Fruit fly (Drosophila melanogaster) whole organism, embryonic: ENCODE results near the gene Vha16-2.

Experiments used
- Abd-B ChIP-seq: fragments of 200-800 bp; sonication (Bioruptor generic); optimal IDR thresholded peaks from 2 replicates; lab custom pipeline; 2018; ENCODE audit warnings: missing biosample characterization, mild to moderate bottlenecking, missing genetic modification characterization, moderate library complexity
- CG10366 ChIP-seq: fragments of 200-800 bp; sonication (Bioruptor generic); IDR thresholded peaks from 2 replicates; pipeline ENCODE4 v1.3.6; 2022; ENCODE audit warnings: missing biosample characterization, missing genetic modification characterization
- CG11085 ChIP-seq: fragments of 200-800 bp; sonication (Bioruptor generic); IDR thresholded peaks from 2 replicates; pipeline ENCODE4 v1.3.6; 2022; ENCODE audit warnings: missing biosample characterization, missing genetic modification characterization
- CG11398 ChIP-seq: fragments of 200-800 bp; sonication (Bioruptor generic); optimal IDR thresholded peaks from 2 replicates; lab custom pipeline; 2016; ENCODE audit warnings: missing biosample characterization, missing genetic modification characterization
- CG11560 ChIP-seq: fragments of 200-800 bp; sonication (Bioruptor generic); IDR thresholded peaks from 3 replicates; pipeline ENCODE4 v1.3.6; 2022; ENCODE audit warnings: missing biosample characterization, missing genetic modification characterization
- CG11695 ChIP-seq: fragments of 200-800 bp; sonication (Bioruptor generic); IDR thresholded peaks from 3 replicates; pipeline ENCODE4 v1.3.6; 2022; ENCODE audit warnings: missing biosample characterization, missing genetic modification characterization
- CG12104 ChIP-seq: fragments of 200-800 bp; sonication (Bioruptor generic); optimal IDR thresholded peaks from 3 replicates; lab custom pipeline; 2016; ENCODE audit warnings: missing biosample characterization, missing genetic modification characterization
- CG14014 ChIP-seq: fragments of 200-800 bp; sonication (Bioruptor generic); IDR thresholded peaks from 2 replicates; pipeline ENCODE4 v1.3.6; 2022; ENCODE audit warnings: missing biosample characterization, missing genetic modification characterization
- CG14710 ChIP-seq: fragments of 200-800 bp; sonication (Bioruptor generic); optimal IDR thresholded peaks from 3 replicates; lab custom pipeline; 2019; ENCODE audit warnings: missing biosample characterization, mild to moderate bottlenecking, missing genetic modification characterization, moderate library complexity
- CG14965 ChIP-seq: fragments of 200-800 bp; sonication (Bioruptor generic); optimal IDR thresholded peaks from 2 replicates; lab custom pipeline; 2016; ENCODE audit warnings: missing biosample characterization, missing genetic modification characterization, borderline replicate concordance
- CG15696 ChIP-seq: fragments of 200-800 bp; sonication (Bioruptor generic); optimal IDR thresholded peaks from 2 replicates; lab custom pipeline; 2019; ENCODE audit warnings: missing biosample characterization, mild to moderate bottlenecking, missing genetic modification characterization, moderate library complexity
- CG17612 ChIP-seq: fragments of 200-800 bp; sonication (Bioruptor generic); IDR thresholded peaks from 2 replicates; pipeline ENCODE4 v1.3.6; 2022; ENCODE audit warnings: missing biosample characterization, missing genetic modification characterization
- CG2199 ChIP-seq: fragments of 200-800 bp; sonication (Bioruptor generic); IDR thresholded peaks from 3 replicates; pipeline ENCODE4 v1.3.6; 2022; ENCODE audit warnings: missing biosample characterization, missing genetic modification characterization
- CG2889 ChIP-seq: fragments of 200-800 bp; sonication (Bioruptor generic); IDR thresholded peaks from 3 replicates; pipeline ENCODE4 v1.3.6; 2022; ENCODE audit warnings: missing biosample characterization, missing genetic modification characterization
- CG31365 ChIP-seq: fragments of 200-800 bp; sonication (Bioruptor generic); optimal IDR thresholded peaks from 2 replicates; lab custom pipeline; 2018; ENCODE audit warnings: missing biosample characterization, mild to moderate bottlenecking, missing genetic modification characterization
- CG34422 ChIP-seq: fragments of 200-800 bp; sonication (Bioruptor generic); IDR thresholded peaks from 3 replicates; pipeline ENCODE4 v1.3.6; 2022; ENCODE audit warnings: missing biosample characterization, missing genetic modification characterization
- CG3847 ChIP-seq: fragments of 200-800 bp; sonication (Bioruptor generic); IDR thresholded peaks from 2 replicates; pipeline ENCODE4 v1.3.6; 2022; ENCODE audit warnings: missing biosample characterization, missing genetic modification characterization
- CG4282 ChIP-seq: fragments of 200-800 bp; sonication (Bioruptor generic); optimal IDR thresholded peaks from 2 replicates; lab custom pipeline; 2016; ENCODE audit warnings: missing biosample characterization, missing genetic modification characterization
- CG4424 ChIP-seq: fragments of 200-800 bp; sonication (Bioruptor generic); optimal IDR thresholded peaks from 3 replicates; lab custom pipeline; 2016; ENCODE audit warnings: missing biosample characterization, missing genetic modification characterization
- CG6175 ChIP-seq: fragments of 200-800 bp; sonication (Bioruptor generic); IDR thresholded peaks from 3 replicates; pipeline ENCODE4 v1.3.6; 2022; ENCODE audit warnings: missing biosample characterization, missing genetic modification characterization
- CG7357 ChIP-seq: fragments of 200-800 bp; sonication (Bioruptor generic); IDR thresholded peaks from 3 replicates; pipeline ENCODE4 v1.3.6; 2022; ENCODE audit warnings: missing biosample characterization, missing genetic modification characterization
- Camta ChIP-seq: fragments of 200-800 bp; sonication (Bioruptor generic); optimal IDR thresholded peaks from 2 replicates; lab custom pipeline; 2016; ENCODE audit warnings: missing biosample characterization, missing genetic modification characterization
- Fer3 ChIP-seq: fragments of 200-800 bp; sonication (Bioruptor generic); optimal IDR thresholded peaks from 2 replicates; lab custom pipeline; 2018; ENCODE audit warnings: missing biosample characterization, mild to moderate bottlenecking, missing genetic modification characterization, moderate library complexity
- HLH3B ChIP-seq: fragments of 200-800 bp; sonication (Bioruptor generic); IDR thresholded peaks from 2 replicates; pipeline ENCODE4 v1.3.6; 2022; ENCODE audit warnings: missing biosample characterization, missing genetic modification characterization
- HLHmδ ChIP-seq: fragments of 200-800 bp; sonication (Bioruptor generic); optimal IDR thresholded peaks from 2 replicates; lab custom pipeline; 2018; ENCODE audit warnings: missing biosample characterization, mild to moderate bottlenecking, missing genetic modification characterization, moderate library complexity
- HmgD ChIP-seq: fragments of 200-800 bp; sonication (Bioruptor generic); optimal IDR thresholded peaks from 3 replicates; lab custom pipeline; 2016; ENCODE audit warnings: missing biosample characterization, missing genetic modification characterization
- Hmx ChIP-seq: fragments of 200-800 bp; sonication (Bioruptor generic); optimal IDR thresholded peaks from 2 replicates; lab custom pipeline; 2016; ENCODE audit warnings: missing biosample characterization, missing genetic modification characterization
- Hr39 ChIP-seq: fragments of >200 bp; optimal IDR thresholded peaks from 2 replicates; lab custom pipeline; 2017
- Lim3 ChIP-seq: fragments of 200-800 bp; sonication (Bioruptor generic); IDR thresholded peaks from 2 replicates; pipeline ENCODE4 v1.3.6; 2022; ENCODE audit warnings: missing biosample characterization, missing genetic modification characterization
- Six4 ChIP-seq: fragments of 200-800 bp; sonication (Bioruptor generic); optimal IDR thresholded peaks from 2 replicates; lab custom pipeline; 2016; ENCODE audit warnings: missing biosample characterization, missing genetic modification characterization
- al ChIP-seq: fragments of 200-800 bp; sonication (Bioruptor generic); IDR thresholded peaks from 2 replicates; pipeline ENCODE4 v1.3.6; 2022; ENCODE audit warnings: missing biosample characterization, missing genetic modification characterization
- bbx ChIP-seq: fragments of 200-800 bp; sonication (Bioruptor generic); IDR thresholded peaks from 2 replicates; pipeline ENCODE4 v1.3.6; 2022; ENCODE audit warnings: missing biosample characterization, missing genetic modification characterization; ENCODE audit not compliant: partially characterized antibody
- cas ChIP-seq: fragments of 200-800 bp; sonication (Bioruptor generic); IDR thresholded peaks from 2 replicates; pipeline ENCODE4 v1.3.6; 2022; ENCODE audit warnings: missing biosample characterization, missing genetic modification characterization
- croc ChIP-seq: fragments of 200-800 bp; sonication (Bioruptor generic); conservative IDR thresholded peaks from 3 replicates; pipeline ENCODE4 v1.3.6; 2022; ENCODE audit warnings: missing biosample characterization, missing genetic modification characterization
- danr ChIP-seq: fragments of 200-800 bp; sonication (Bioruptor generic); IDR thresholded peaks from 2 replicates; pipeline ENCODE4 v1.3.6; 2022; ENCODE audit warnings: missing biosample characterization, missing genetic modification characterization
- dmrt11E ChIP-seq: fragments of 200-800 bp; sonication (Bioruptor generic); optimal IDR thresholded peaks from 3 replicates; lab custom pipeline; 2018; ENCODE audit warnings: missing biosample characterization, mild to moderate bottlenecking, missing genetic modification characterization, moderate library complexity
- en ChIP-seq: fragments of 200-800 bp; sonication (Bioruptor generic); optimal IDR thresholded peaks from 2 replicates; lab custom pipeline; 2016; ENCODE audit warnings: missing biosample characterization, missing genetic modification characterization
- h ChIP-seq: fragments of >200 bp; optimal IDR thresholded peaks from 2 replicates; lab custom pipeline; 2017
- hbn ChIP-seq: fragments of 200-800 bp; sonication (Bioruptor generic); IDR thresholded peaks from 2 replicates; pipeline ENCODE4 v1.3.6; 2022; ENCODE audit warnings: missing biosample characterization, missing genetic modification characterization; ENCODE audit not compliant: partially characterized antibody
- inv ChIP-seq: fragments of 200-800 bp; sonication (Bioruptor generic); IDR thresholded peaks from 2 replicates; pipeline ENCODE4 v1.3.6; 2022; ENCODE audit warnings: missing biosample characterization, missing genetic modification characterization; ENCODE audit not compliant: partially characterized antibody
- org-1 ChIP-seq: fragments of 200-800 bp; sonication (Bioruptor generic); optimal IDR thresholded peaks from 2 replicates; lab custom pipeline; 2017; ENCODE audit warnings: missing biosample characterization, missing genetic modification characterization
- pan ChIP-seq, 4 experiments: fragments of >200 bp in 3 of 4; fragments of 200-800 bp in 1 of 4; sonication (Bioruptor generic) in 1 of 4; optimal IDR thresholded peaks in 3 of 4; IDR thresholded peaks in 1 of 4; 2 replicates each; pipeline versions ENCODE4 v1.3.6 to Lab custom; 2017 to 2022; ENCODE audit warnings: missing biosample characterization in 2 of 4, missing genetic modification characterization in 2 of 4, mixed read lengths in 1 of 4
- prd ChIP-seq, 3 experiments: fragments of >200 bp in 2 of 3; fragments of 200-800 bp in 1 of 3; sonication (Bioruptor generic) in 1 of 3; optimal IDR thresholded peaks in 2 of 3; IDR thresholded peaks in 1 of 3; 2 replicates in 2 of 3; 3 replicates in 1 of 3; pipeline versions ENCODE4 v1.3.6 to Lab custom; 2017 to 2022; ENCODE audit warnings: missing biosample characterization in 1 of 3, missing genetic modification characterization in 1 of 3
- repo ChIP-seq: fragments of 200-800 bp; sonication (Bioruptor generic); optimal IDR thresholded peaks from 2 replicates; lab custom pipeline; 2016; ENCODE audit warnings: missing biosample characterization, missing genetic modification characterization
- tin ChIP-seq: fragments of 200-800 bp; sonication (Bioruptor generic); optimal IDR thresholded peaks from 3 replicates; lab custom pipeline; 2016; ENCODE audit warnings: missing biosample characterization, missing genetic modification characterization
- unpg ChIP-seq: fragments of 200-800 bp; sonication (Bioruptor generic); optimal IDR thresholded peaks from 3 replicates; lab custom pipeline; 2018; ENCODE audit warnings: missing biosample characterization, mild to moderate bottlenecking, missing genetic modification characterization, moderate library complexity
- vnd ChIP-seq: fragments of 200-800 bp; sonication (Bioruptor generic); IDR thresholded peaks from 3 replicates; pipeline ENCODE4 v1.3.6; 2022; ENCODE audit warnings: missing biosample characterization, missing genetic modification characterization; ENCODE audit not compliant: partially characterized antibody
- yki ChIP-seq: fragments of >200 bp; optimal IDR thresholded peaks from 3 replicates; lab custom pipeline; 2018
- z ChIP-seq: fragments of 200-800 bp; sonication (Bioruptor generic); IDR thresholded peaks from 3 replicates; pipeline ENCODE4 v1.3.6; 2022; ENCODE audit warnings: missing biosample characterization, missing genetic modification characterization
- zfh2 ChIP-seq: fragments of 200-800 bp; sonication (Bioruptor generic); optimal IDR thresholded peaks from 2 replicates; lab custom pipeline; 2016; ENCODE audit warnings: missing biosample characterization, missing genetic modification characterization

The Vha16-2 gene

dm6 chr3L:11491222-11491873 is 16.6 kb downstream of the Vha16-2 start (continued):
- TF ChIP-seq en (GFP tag; lab: Kevin White, UChicago) = peak; percentile 7
- TF ChIP-seq CG14710 (tag; lab: Kevin White, UChicago) = peak; percentile 34
- TF ChIP-seq Hr39 (lab: Kevin White, UChicago) = no peak
- peak; percentile 72 for TF ChIP-seq Fer3 (tag; lab: Kevin White, UChicago)
- TF ChIP-seq CG12104 (GFP tag; lab: Kevin White, UChicago) = peak; percentile 15
- peak; percentile 34 for TF ChIP-seq CG4424
- no peak for TF ChIP-seq bbx (GFP tag; lab: Robert Waterston, UW)
- TF ChIP-seq CG7357 (GFP tag; lab: Robert Waterston, UW) = peak; percentile 42; the same call in 1 of the 3 replicates
- TF ChIP-seq CG34422 (GFP tag; lab: Robert Waterston, UW) = peak; percentile 71; the same call in 2 of the 3 replicates
- peak; percentile 37 for TF ChIP-seq Abd-B
- TF ChIP-seq CG10366 = peak; percentile 69; the same call in 1 of the 2 replicates
- peak; percentile 14; the same call in 1 of the 2 replicates for TF ChIP-seq al (GFP tag; lab: Robert Waterston, UW)
- TF ChIP-seq CG11560 (tag; lab: Robert Waterston, UW) = no peak
- TF ChIP-seq unpg (GFP tag; lab: Kevin White, UChicago) = peak; percentile 64
- TF ChIP-seq croc (GFP tag; lab: Robert Waterston, UW) = peak; percentile 43; the same call in 2 of the 3 replicates
- TF ChIP-seq danr (GFP tag; lab: Robert Waterston, UW) = peak; percentile 58; the same call in 1 of the 2 replicates
- no peak for TF ChIP-seq CG11085 (GFP tag; lab: Robert Waterston, UW)
- no peak for TF ChIP-seq CG6175
- no peak for TF ChIP-seq HLHmδ (GFP tag; lab: Kevin White, UChicago)
- TF ChIP-seq zfh2 (GFP tag; lab: Kevin White, UChicago) = peak; percentile 44
- peak; percentile 1 for TF ChIP-seq CG15696 (tag; lab: Kevin White, UChicago)
- no peak for TF ChIP-seq hbn (GFP tag; lab: Robert Waterston, UW)
- TF ChIP-seq repo (GFP tag; lab: Kevin White, UChicago) = peak; percentile 17
- TF ChIP-seq CG14014 (GFP tag; lab: Robert Waterston, UW) = peak; percentile 53; the same call in 1 of the 2 replicates
- TF ChIP-seq org-1 = peak; percentile 32
- no peak for TF ChIP-seq Hmx (GFP tag; lab: Kevin White, UChicago)
- no peak for TF ChIP-seq CG2889
- TF ChIP-seq CG2199 (GFP tag; lab: Robert Waterston, UW) = peak; percentile 49; the same call in 1 of the 3 replicates
- no peak for TF ChIP-seq Lim3 (GFP tag; lab: Robert Waterston, UW)
- peak; percentile 25 for TF ChIP-seq Camta (GFP tag; lab: Kevin White, UChicago)
- TF ChIP-seq h (lab: Kevin White, UChicago) = no peak
- TF ChIP-seq HLH3B = peak; percentile 71
- no peak for TF ChIP-seq CG31365 (tag; lab: Kevin White, UChicago)
- no peak for TF ChIP-seq pan (optimal IDR thresholded peaks at IDR 0.05; lab: Kevin White, UChicago)
- TF ChIP-seq pan (GFP tag; optimal IDR thresholded peaks at IDR 0.05 in 1 of 2, IDR thresholded peaks at IDR 0.05 in 1 of 2) = peak in 1 of 2 experiments; percentile 83
- no peak for TF ChIP-seq CG11398 (GFP tag; lab: Kevin White, UChicago)
- peak; percentile 19 for TF ChIP-seq tin
- no peak for TF ChIP-seq inv
- TF ChIP-seq CG14965 (GFP tag; lab: Kevin White, UChicago) = no peak
- no peak for TF ChIP-seq cas (GFP tag; lab: Robert Waterston, UW)
- no peak for TF ChIP-seq prd (optimal IDR thresholded peaks at IDR 0.05; lab: Kevin White, UChicago)
- peak; percentile 85 for TF ChIP-seq prd (GFP tag; IDR thresholded peaks at IDR 0.05; lab: Robert Waterston, UW)
- TF ChIP-seq HmgD (GFP tag; lab: Kevin White, UChicago) = no peak
- TF ChIP-seq CG11695 (GFP tag; lab: Robert Waterston, UW) = peak; percentile 52
- TF ChIP-seq dmrt11E (tag; lab: Kevin White, UChicago) = peak; percentile 38
- peak; percentile 48; the same call in 1 of the 3 replicates for TF ChIP-seq z (GFP tag; lab: Robert Waterston, UW)
- TF ChIP-seq CG3847 = peak; percentile 64
- no peak for TF ChIP-seq vnd (GFP tag; lab: Robert Waterston, UW)
- TF ChIP-seq Six4 (GFP tag; lab: Kevin White, UChicago) = no peak
- TF ChIP-seq yki (lab: Kevin White, UChicago) = no peak
- TF ChIP-seq CG17612 (GFP tag; lab: Robert Waterston, UW) = 0 out of 2 replicates have a peak, but pooled peaks have one; percentile 11
- TF ChIP-seq CG4282 (GFP tag; lab: Kevin White, UChicago) = no peak
